Fruit fly (Drosophila melanogaster): ENCODE results near the gene kmr.

The kmr gene

DNA sequence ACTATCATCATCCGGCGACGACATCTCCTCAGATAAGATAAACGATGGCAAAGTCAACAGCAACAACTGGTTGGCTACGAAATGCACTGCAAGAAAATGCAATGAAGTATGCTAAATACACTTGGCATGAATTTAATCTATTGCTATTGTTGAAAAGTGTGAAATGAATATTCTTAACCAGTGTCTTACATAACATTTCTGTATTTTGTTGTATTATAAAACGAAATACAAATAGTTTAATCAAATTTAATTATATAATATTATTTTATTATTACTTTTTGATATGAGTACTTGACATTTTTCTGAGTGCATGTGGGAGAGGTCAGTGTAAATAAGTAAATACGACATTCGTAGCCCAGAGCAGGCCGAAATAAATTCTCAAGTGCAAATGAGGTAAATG, 1.5 kb upstream of the kmr start (continued):
- TF ChIP-seq tll (GFP tag; optimal IDR thresholded peaks at IDR 0.05) (peak in 1 of 2 experiments; percentile 42), CG1602 (GFP tag; optimal IDR thresholded peaks at IDR 0.05) (peak; percentile 27), CG14014 (GFP tag; IDR thresholded peaks at IDR 0.05) (no peak), CG5953 (GFP tag; IDR thresholded peaks at IDR 0.05) (no peak), gro (GFP tag; optimal IDR thresholded peaks at IDR 0.05) (no peak), CG9215 (GFP tag; IDR thresholded peaks at IDR 0.05) (peak; percentile 6; the same call in 1 of the 2 replicates), CG31388 (GFP tag; optimal IDR thresholded peaks at IDR 0.05) (no peak), crc (GFP tag; optimal IDR thresholded peaks at IDR 0.05) (no peak), CG15011 (GFP tag; optimal IDR thresholded peaks at IDR 0.05) (no peak), Optix (GFP tag; IDR thresholded peaks at IDR 0.05) (no peak), Adf1 (GFP tag; IDR thresholded peaks at IDR 0.05) (no peak), H2.0 (GFP tag; IDR thresholded peaks at IDR 0.05) (no peak), shn (GFP tag; optimal IDR thresholded peaks at IDR 0.05) (no peak), CG10147 (GFP tag; optimal IDR thresholded peaks at IDR 0.05) (no peak), zen2 (GFP tag; IDR thresholded peaks at IDR 0.05; ENCODE audit: partially characterized antibody) (no peak), CG11247 (GFP tag; IDR thresholded peaks at IDR 0.05) (no peak), Hr51 (GFP tag; optimal IDR thresholded peaks at IDR 0.05) (peak in 1 of 2 experiments; percentile 55), Dek (tag; optimal IDR thresholded peaks at IDR 0.05) (no peak), mam (GFP tag; optimal IDR thresholded peaks at IDR 0.05) (no peak), CG43689 (GFP tag; IDR thresholded peaks at IDR 0.05) (no peak), zfh2 (GFP tag; optimal IDR thresholded peaks at IDR 0.05) (no peak), CG2202 (tag; optimal IDR thresholded peaks at IDR 0.05) (no peak), Hr39 (optimal IDR thresholded peaks at IDR 0.05) (no peak), CG13123 (GFP tag; optimal IDR thresholded peaks at IDR 0.05) (no peak), seq (GFP tag; IDR thresholded peaks at IDR 0.05) (no peak), CG12071 (GFP tag; optimal IDR thresholded peaks at IDR 0.05) (no peak), Spps (tag; optimal IDR thresholded peaks at IDR 0.05) (peak; percentile 23), pum (GFP tag; optimal IDR thresholded peaks at IDR 0.05) (no peak), Hey (tag; optimal IDR thresholded peaks at IDR 0.05) (no peak), CG7928 (GFP tag; optimal IDR thresholded peaks at IDR 0.05) (no peak), CG17568 (GFP tag; optimal IDR thresholded peaks at IDR 0.05) (no peak), run (tag; optimal IDR thresholded peaks at IDR 0.05) (no peak), CG4820 (GFP tag; optimal IDR thresholded peaks at IDR 0.05) (peak; percentile 16), ato (GFP tag; IDR thresholded peaks at IDR 0.05; ENCODE audit: partially characterized antibody) (no peak), row (GFP tag; IDR thresholded peaks at IDR 0.05) (peak; percentile 59), Atf6 (GFP tag; IDR thresholded peaks at IDR 0.05) (no peak), Vsx1 (GFP tag; optimal IDR thresholded peaks at IDR 0.05) (no peak), CG5180 (GFP tag; optimal IDR thresholded peaks at IDR 0.05) (peak; percentile 16), CG32532 (GFP tag; IDR thresholded peaks at IDR 0.05) (no peak), stwl (tag; optimal IDR thresholded peaks at IDR 0.05) (no peak), sna (GFP tag; IDR thresholded peaks at IDR 0.05; ENCODE audit: partially characterized antibody) (no peak), CG6854 (GFP tag; optimal IDR thresholded peaks at IDR 0.05) (no peak), pfk (GFP tag; optimal IDR thresholded peaks at IDR 0.05) (no peak), lmd (GFP tag; IDR thresholded peaks at IDR 0.05) (no peak), HLHmδ (GFP tag; optimal IDR thresholded peaks at IDR 0.05) (no peak), CG7987 (GFP tag; optimal IDR thresholded peaks at IDR 0.05) (no peak), Taf1 (GFP tag; IDR thresholded peaks at IDR 0.05) (no peak), NFAT (GFP tag; IDR thresholded peaks at IDR 0.05) (no peak), CG12942 (GFP tag; optimal IDR thresholded peaks at IDR 0.05) (no peak), CoRest (tag; optimal IDR thresholded peaks at IDR 0.05) (peak; percentile 64), GATAe (GFP tag; conservative IDR thresholded peaks at IDR 0.05) (no peak), bowl (GFP tag; IDR thresholded peaks at IDR 0.05) (no peak)
